Worm (Caenorhabditis elegans) whole organism, mixed stage, embryonic: ENCODE data around the gene selt-1.2.

Experiments
- cnd-1 ChIP-seq: fragments of 200-800 bp; sonication (Bioruptor generic); optimal IDR thresholded peaks from 2 replicates; lab custom pipeline; 2018; ENCODE audit warnings: mild to moderate bottlenecking, missing genetic modification characterization, missing compliant biosample characterization
- flh-1 ChIP-seq: fragments of 200-800 bp; sonication (Bioruptor generic); optimal IDR thresholded peaks from 2 replicates; lab custom pipeline; 2018; ENCODE audit warnings: mild to moderate bottlenecking, missing genetic modification characterization, moderate library complexity, missing compliant biosample characterization
- lin-13 ChIP-seq: fragments of 150-350 bp; optimal IDR thresholded peaks from 2 replicates; lab custom pipeline; 2014; ENCODE audit warnings: missing biosample characterization, missing genetic modification characterization
- mep-1 ChIP-seq: fragments of 150-350 bp; optimal IDR thresholded peaks from 2 replicates; lab custom pipeline; 2017; ENCODE audit warnings: missing biosample characterization, missing genetic modification reagents, missing genetic modification characterization, inconsistent platforms
- nhr-12 ChIP-seq: fragments of 150-350 bp; optimal IDR thresholded peaks from 2 replicates; lab custom pipeline; 2014; ENCODE audit warnings: missing biosample characterization, missing genetic modification characterization
- nhr-237 ChIP-seq: fragments of 150-350 bp; optimal IDR thresholded peaks from 2 replicates; lab custom pipeline; 2014; ENCODE audit warnings: missing biosample characterization, missing genetic modification characterization
- nhr-76 ChIP-seq: sonication (generic microtip); optimal IDR thresholded peaks from 2 replicates; lab custom pipeline; 2017; ENCODE audit warnings: missing biosample characterization, missing genetic modification characterization
- pha-4 ChIP-seq: fragments of 150-350 bp; optimal IDR thresholded peaks from 2 replicates; lab custom pipeline; 2018; ENCODE audit warnings: missing biosample characterization, missing genetic modification reagents, missing genetic modification characterization
- sem-2 ChIP-seq: fragments of 200-800 bp; sonication (Bioruptor generic); optimal IDR thresholded peaks from 2 replicates; lab custom pipeline; 2018; ENCODE audit warnings: mild to moderate bottlenecking, missing genetic modification characterization, missing compliant biosample characterization
- snpc-4 ChIP-seq: fragments of 150-350 bp; optimal IDR thresholded peaks from 2 replicates; lab custom pipeline; 2014; ENCODE audit warnings: missing biosample characterization, missing genetic modification characterization
- unc-39 ChIP-seq: fragments of 150-350 bp; optimal IDR thresholded peaks from 2 replicates; lab custom pipeline; 2014; ENCODE audit warnings: missing biosample characterization, missing genetic modification characterization
- unc-62 ChIP-seq: fragments of 150-350 bp; optimal IDR thresholded peaks from 2 replicates; lab custom pipeline; 2014; ENCODE audit warnings: missing biosample characterization, missing genetic modification reagents, missing genetic modification characterization
- ztf-11 ChIP-seq: fragments of 150-350 bp; optimal IDR thresholded peaks from 2 replicates; lab custom pipeline; 2014; ENCODE audit warnings: missing biosample characterization, missing genetic modification characterization

DNA sequence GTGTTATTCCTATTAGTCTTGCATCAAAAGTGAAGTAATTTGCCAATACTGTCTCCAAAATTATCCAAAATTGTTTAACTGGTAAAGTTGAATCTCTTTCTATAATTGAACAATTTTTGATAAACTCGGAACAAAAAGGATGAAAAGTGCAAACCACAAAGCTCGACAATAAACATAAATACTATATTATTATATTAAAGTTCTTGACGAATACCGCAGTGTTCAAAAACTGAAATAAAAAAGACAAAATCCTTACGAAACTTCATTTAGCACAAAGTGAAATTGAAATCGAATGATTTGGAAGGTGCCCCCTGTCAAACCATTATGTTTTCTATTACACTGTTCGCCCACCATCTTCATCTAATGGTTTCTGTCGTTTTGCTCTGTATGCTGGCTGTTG lies 5.8 kb downstream of the selt-1.2 start, which contains the start of gene ZC302.3:
- no peak for TF ChIP-seq ztf-11 (tag; lab: Kevin White, UChicago)
- no peak for TF ChIP-seq nhr-237 (tag; lab: Kevin White, UChicago)
- TF ChIP-seq unc-62 (GFP tag; lab: Kevin White, UChicago), result no peak
- no peak for TF ChIP-seq nhr-12 (tag; lab: Kevin White, UChicago)
- no peak for TF ChIP-seq mep-1 (tag; lab: Kevin White, UChicago)
- TF ChIP-seq unc-39 (tag; lab: Kevin White, UChicago), result no peak
- no peak for TF ChIP-seq snpc-4 (tag; lab: Kevin White, UChicago)
- TF ChIP-seq nhr-76, result no peak
- no peak for TF ChIP-seq pha-4
- no peak for TF ChIP-seq lin-13 (tag; lab: Kevin White, UChicago)
- TF ChIP-seq sem-2 (GFP tag; lab: Kevin White, UChicago), result no peak
- TF ChIP-seq cnd-1 (tag; lab: Kevin White, UChicago), result no peak
- no peak for TF ChIP-seq flh-1 (GFP tag; lab: Kevin White, UChicago)
